Worm (Caenorhabditis elegans) whole organism, L1 larva: ENCODE data around the gene cal-1.

Experiments
- C04F5.9 ChIP-seq: sonication (generic microtip); optimal IDR thresholded peaks from 2 replicates; lab custom pipeline; 2016; ENCODE audit warnings: missing genetic modification characterization, missing compliant biosample characterization
- F16B12.6 ChIP-seq: fragments of 150-350 bp; optimal IDR thresholded peaks from 2 replicates; lab custom pipeline; 2014; ENCODE audit warnings: missing biosample characterization, missing genetic modification characterization
- Y116A8C.19 ChIP-seq: sonication (generic microtip); optimal IDR thresholded peaks from 2 replicates; lab custom pipeline; 2016; ENCODE audit warnings: missing compliant biosample characterization, missing genetic modification characterization, borderline replicate concordance
- aha-1 ChIP-seq: fragments of 150-350 bp; optimal IDR thresholded peaks from 2 replicates; lab custom pipeline; 2014; ENCODE audit warnings: missing biosample characterization, missing genetic modification characterization
- alr-1 ChIP-seq: fragments of 200-800 bp; sonication (Bioruptor generic); optimal IDR thresholded peaks from 2 replicates; lab custom pipeline; 2018; ENCODE audit warnings: borderline replicate concordance, mild to moderate bottlenecking, missing genetic modification characterization, missing compliant biosample characterization
- aly-2 ChIP-seq: fragments of 150-350 bp; optimal IDR thresholded peaks from 2 replicates; lab custom pipeline; 2014; ENCODE audit warnings: missing biosample characterization, missing genetic modification characterization
- ama-1 ChIP-seq: fragments of 150-350 bp; optimal IDR thresholded peaks from 2 replicates; lab custom pipeline; 2014
- ceh-8 ChIP-seq: fragments of 200-800 bp; sonication (Bioruptor generic); optimal IDR thresholded peaks from 2 replicates; lab custom pipeline; 2018; ENCODE audit warnings: mild to moderate bottlenecking, missing genetic modification characterization, moderate library complexity, missing compliant biosample characterization
- ceh-88 ChIP-seq: fragments of 200-800 bp; sonication (Bioruptor generic); IDR thresholded peaks from 2 replicates; pipeline ENCODE4 v1.3.6; 2022; ENCODE audit warnings: missing genetic modification characterization, missing compliant biosample characterization
- ceh-90 ChIP-seq: sonication (generic microtip); optimal IDR thresholded peaks from 2 replicates; lab custom pipeline; 2016; ENCODE audit warnings: missing genetic modification characterization, missing compliant biosample characterization
- ces-1 ChIP-seq: fragments of 150-350 bp; optimal IDR thresholded peaks from 2 replicates; lab custom pipeline; 2014; ENCODE audit warnings: missing biosample characterization, missing genetic modification reagents, missing genetic modification characterization
- dpl-1 ChIP-seq, 3 experiments: fragments of 150-350 bp in 2 of 3; sonication (generic microtip) in 1 of 3; optimal IDR thresholded peaks; 2 replicates each; lab custom pipeline; 2014 to 2017; ENCODE audit warnings: missing biosample characterization in 3 of 3, missing genetic modification characterization in 3 of 3, missing genetic modification reagents in 3 of 3
- efl-1 ChIP-seq, 4 experiments: fragments of 150-350 bp; optimal IDR thresholded peaks in 3 of 4; peaks in 1 of 4; 1 replicate in 1 of 4; 2 replicates in 3 of 4; lab custom pipeline; 2014; ENCODE audit warnings: missing biosample characterization in 2 of 4, missing genetic modification characterization in 2 of 4, missing genetic modification reagents in 2 of 4
- efl-3 ChIP-seq: fragments of 200-800 bp; sonication (Bioruptor generic); optimal IDR thresholded peaks from 2 replicates; lab custom pipeline; 2018; ENCODE audit warnings: mild to moderate bottlenecking, missing genetic modification characterization, missing compliant biosample characterization
- egl-13 ChIP-seq: sonication (generic microtip); optimal IDR thresholded peaks from 2 replicates; lab custom pipeline; 2016; ENCODE audit warnings: missing genotype, missing genetic modification reagents, missing genetic modification characterization, missing compliant biosample characterization
- egl-27 ChIP-seq, 2 experiments: fragments of 150-350 bp in 1 of 2; sonication (generic microtip); optimal IDR thresholded peaks; 3 replicates each; lab custom pipeline; 2017 to 2018; ENCODE audit warnings: missing biosample characterization in 2 of 2, missing genetic modification characterization in 2 of 2, missing genetic modification reagents in 2 of 2
- elt-3 ChIP-seq, 6 experiments: fragments of 150-350 bp in 1 of 6; sonication (generic microtip); optimal IDR thresholded peaks; 2 replicates each; lab custom pipeline; 2017 to 2018; ENCODE audit warnings: missing biosample characterization in 6 of 6, missing genetic modification characterization in 6 of 6, inconsistent platforms in 1 of 6
- ets-5 ChIP-seq: fragments of 200-800 bp; sonication (Bioruptor generic); IDR thresholded peaks from 2 replicates; pipeline ENCODE4 v1.3.6; 2022; ENCODE audit warnings: missing genetic modification characterization, missing compliant biosample characterization
- fkh-10 ChIP-seq: sonication (generic microtip); optimal IDR thresholded peaks from 2 replicates; lab custom pipeline; 2017; ENCODE audit warnings: missing biosample characterization, missing genetic modification reagents, missing genetic modification characterization
- fos-1 ChIP-seq: fragments of 150-350 bp; optimal IDR thresholded peaks from 2 replicates; lab custom pipeline; 2014; ENCODE audit warnings: missing biosample characterization, missing genetic modification characterization
- grh-1 ChIP-seq: fragments of 200-800 bp; sonication (Bioruptor generic); IDR thresholded peaks from 2 replicates; pipeline ENCODE4 v1.3.6; 2022; ENCODE audit warnings: missing genetic modification reagents, missing genetic modification characterization, missing compliant biosample characterization
- hlh-4 ChIP-seq: sonication (generic microtip); optimal IDR thresholded peaks from 2 replicates; lab custom pipeline; 2016; ENCODE audit warnings: mild to moderate bottlenecking, missing genetic modification characterization, missing compliant biosample characterization
- hpl-2 ChIP-seq: fragments of 150-350 bp; optimal IDR thresholded peaks from 2 replicates; lab custom pipeline; 2014; ENCODE audit warnings: missing biosample characterization, missing genetic modification reagents, missing genetic modification characterization
- irx-1 ChIP-seq: sonication (generic microtip); optimal IDR thresholded peaks from 2 replicates; lab custom pipeline; 2016; ENCODE audit warnings: missing genetic modification characterization, missing compliant biosample characterization
- isw-1 ChIP-seq: fragments of 200-800 bp; sonication (Bioruptor generic); IDR thresholded peaks from 2 replicates; pipeline ENCODE4 v1.3.6; 2022; ENCODE audit warnings: missing genetic modification characterization, missing compliant biosample characterization
- lin-13 ChIP-seq: fragments of 150-350 bp; optimal IDR thresholded peaks from 2 replicates; lab custom pipeline; 2014; ENCODE audit warnings: missing biosample characterization, missing genetic modification reagents, missing genetic modification characterization
- lin-39 ChIP-seq: fragments of 150-350 bp; optimal IDR thresholded peaks from 2 replicates; lab custom pipeline; 2014; ENCODE audit warnings: missing biosample characterization, missing genetic modification reagents, missing genetic modification characterization
- lir-3 ChIP-seq: sonication (generic microtip); optimal IDR thresholded peaks from 2 replicates; lab custom pipeline; 2016; ENCODE audit warnings: mild to moderate bottlenecking, missing genetic modification characterization, moderate library complexity, missing compliant biosample characterization; ENCODE audit not compliant: poor library complexity
- mab-9 ChIP-seq: fragments of 200-800 bp; sonication (Bioruptor generic); IDR thresholded peaks from 2 replicates; pipeline ENCODE4 v1.3.6; 2022; ENCODE audit warnings: missing genetic modification reagents, missing genetic modification characterization, missing compliant biosample characterization
- mef-2 ChIP-seq: fragments of 150-350 bp; optimal IDR thresholded peaks from 2 replicates; lab custom pipeline; 2014; ENCODE audit warnings: missing biosample characterization, missing genetic modification characterization
- nhr-11 ChIP-seq: fragments of 150-350 bp; optimal IDR thresholded peaks from 2 replicates; lab custom pipeline; 2014; ENCODE audit warnings: missing biosample characterization, missing genetic modification characterization
- nhr-12 ChIP-seq: sonication (generic microtip); optimal IDR thresholded peaks from 2 replicates; lab custom pipeline; 2017; ENCODE audit warnings: missing biosample characterization, missing genetic modification characterization
- nhr-20 ChIP-seq: sonication (generic microtip); optimal IDR thresholded peaks from 2 replicates; lab custom pipeline; 2016; ENCODE audit warnings: mild to moderate bottlenecking, missing genetic modification characterization, missing compliant biosample characterization
- nhr-47 ChIP-seq: sonication (generic microtip); optimal IDR thresholded peaks from 2 replicates; lab custom pipeline; 2016; ENCODE audit warnings: mild to moderate bottlenecking, missing genetic modification characterization, moderate library complexity, missing compliant biosample characterization
- nhr-76 ChIP-seq: sonication (generic microtip); optimal IDR thresholded peaks from 2 replicates; lab custom pipeline; 2017; ENCODE audit warnings: missing biosample characterization, missing genetic modification characterization
- nhr-84 ChIP-seq: sonication (generic microtip); optimal IDR thresholded peaks from 2 replicates; lab custom pipeline; 2017; ENCODE audit warnings: missing biosample characterization, missing genetic modification characterization
- nhr-85 ChIP-seq: sonication (generic microtip); peaks from one replicate; lab custom pipeline; 2016; ENCODE audit warnings: missing genetic modification characterization, inconsistent platforms, missing compliant biosample characterization
- nhr-90 ChIP-seq: sonication (generic microtip); optimal IDR thresholded peaks from 2 replicates; lab custom pipeline; 2016; ENCODE audit warnings: mild to moderate bottlenecking, missing genetic modification characterization, missing compliant biosample characterization; ENCODE audit not compliant: poor library complexity
- pax-3 ChIP-seq: fragments of 200-800 bp; sonication (Bioruptor generic); optimal IDR thresholded peaks from 2 replicates; lab custom pipeline; 2018; ENCODE audit warnings: mild to moderate bottlenecking, missing genetic modification characterization, moderate library complexity, missing compliant biosample characterization
- pqm-1 ChIP-seq: sonication (generic microtip); optimal IDR thresholded peaks from 3 replicates; lab custom pipeline; 2017; ENCODE audit warnings: missing biosample characterization, missing genetic modification characterization
- snpc-4 ChIP-seq: fragments of 150-350 bp; optimal IDR thresholded peaks from 2 replicates; lab custom pipeline; 2014; ENCODE audit warnings: missing biosample characterization, missing genetic modification characterization
- snu-23 ChIP-seq: sonication (generic microtip); optimal IDR thresholded peaks from 2 replicates; lab custom pipeline; 2016; ENCODE audit warnings: missing genetic modification characterization, missing compliant biosample characterization
- sox-4 ChIP-seq: sonication (generic microtip); optimal IDR thresholded peaks from 2 replicates; lab custom pipeline; 2016; ENCODE audit warnings: missing genetic modification characterization, missing compliant biosample characterization
- sptf-1 ChIP-seq: fragments of 150-350 bp; optimal IDR thresholded peaks from 2 replicates; lab custom pipeline; 2014; ENCODE audit warnings: missing biosample characterization, missing genetic modification characterization
- sup-37 ChIP-seq: fragments of 200-800 bp; sonication (Bioruptor generic); optimal IDR thresholded peaks from 2 replicates; lab custom pipeline; 2018; ENCODE audit warnings: mild to moderate bottlenecking, missing genetic modification characterization, missing compliant biosample characterization
- swsn-7 ChIP-seq: sonication (generic microtip); optimal IDR thresholded peaks from 2 replicates; lab custom pipeline; 2016; ENCODE audit warnings: missing genetic modification characterization, missing compliant biosample characterization
- tlp-1 ChIP-seq: fragments of 150-350 bp; optimal IDR thresholded peaks from 2 replicates; lab custom pipeline; 2014; ENCODE audit warnings: missing biosample characterization, missing genetic modification characterization
- unc-130 ChIP-seq: fragments of 150-350 bp; optimal IDR thresholded peaks from 2 replicates; lab custom pipeline; 2017; ENCODE audit warnings: missing biosample characterization, missing genetic modification characterization, inconsistent platforms
- unc-30 ChIP-seq: sonication (generic microtip); optimal IDR thresholded peaks from 2 replicates; lab custom pipeline; 2017; ENCODE audit warnings: missing biosample characterization, missing genetic modification characterization
- vab-15 ChIP-seq: sonication (generic microtip); optimal IDR thresholded peaks from 2 replicates; lab custom pipeline; 2017; ENCODE audit warnings: missing genotype, mild to moderate bottlenecking, missing genetic modification characterization, missing compliant biosample characterization
- zip-4 ChIP-seq: fragments of 200-800 bp; sonication (Bioruptor generic); optimal IDR thresholded peaks from 2 replicates; lab custom pipeline; 2018; ENCODE audit warnings: mild to moderate bottlenecking, missing genetic modification characterization, moderate library complexity, missing compliant biosample characterization
- ztf-11 ChIP-seq, 2 experiments: sonication (generic microtip); optimal IDR thresholded peaks; 2 replicates each; lab custom pipeline; 2016 to 2017; ENCODE audit warnings: missing genetic modification characterization in 2 of 2, missing biosample characterization in 1 of 2, missing compliant biosample characterization in 1 of 2
- ztf-4 ChIP-seq: fragments of 150-350 bp; optimal IDR thresholded peaks from 2 replicates; lab custom pipeline; 2014; ENCODE audit warnings: missing biosample characterization, missing genetic modification characterization

The cal-1 gene

DNA sequence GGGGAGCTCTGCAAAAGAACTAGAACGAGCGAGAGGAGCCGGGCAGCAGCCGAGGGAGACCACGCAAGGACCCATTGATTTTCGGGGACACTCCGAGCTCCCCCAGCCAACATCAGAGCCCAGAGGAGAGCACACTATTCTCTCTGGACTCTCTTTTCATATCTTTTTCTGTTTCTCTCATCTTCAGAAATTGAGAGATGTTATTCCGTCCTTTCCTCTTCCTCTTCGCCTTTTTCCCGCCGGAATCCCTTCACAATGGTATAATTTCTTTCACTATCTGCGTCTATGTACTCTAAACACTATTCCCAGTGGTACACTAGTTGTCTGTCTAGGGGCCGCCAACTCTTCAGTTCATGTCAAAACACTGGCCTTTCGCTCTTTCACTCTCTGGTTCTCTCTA, 51.6 kb downstream of the cal-1 start (continued):
- peak; percentile 72 for TF ChIP-seq isw-1 (GFP tag; lab: Robert Waterston, UW)
- no peak for TF ChIP-seq tlp-1 (tag; lab: Kevin White, UChicago)
- TF ChIP-seq nhr-11 = peak; percentile 49
- peak; percentile 85 for TF ChIP-seq nhr-20 (tag; lab: Kevin White, UChicago)
- TF ChIP-seq aly-2 = peak; percentile 46
- TF ChIP-seq nhr-12 (tag; lab: Kevin White, UChicago) = no peak
- peak; percentile 22 for TF ChIP-seq fos-1
- TF ChIP-seq sup-37 (GFP tag; lab: Kevin White, UChicago) = peak; percentile 16
- TF ChIP-seq aha-1 (tag; lab: Kevin White, UChicago) = no peak
- peak in 1 of 6 experiments; percentile 27 for TF ChIP-seq elt-3 (tag; optimal IDR thresholded peaks at IDR 0.05; lab: Kevin White, UChicago)
- TF ChIP-seq ets-5 (GFP tag; lab: Robert Waterston, UW) = no peak
- TF ChIP-seq egl-27 (tag; optimal IDR thresholded peaks at IDR 0.05; lab: Kevin White, UChicago) = peak; percentile 73 to 78
- peak; percentile 71 for TF ChIP-seq snpc-4 (tag; lab: Kevin White, UChicago)
- peak; percentile 91 for TF ChIP-seq snu-23 (GFP tag; lab: Kevin White, UChicago)
- TF ChIP-seq zip-4 (GFP tag; lab: Kevin White, UChicago) = no peak
- TF ChIP-seq hlh-4 (tag; lab: Kevin White, UChicago) = no peak
- peak; percentile 91 for TF ChIP-seq egl-13
- no peak for TF ChIP-seq nhr-84 (tag; lab: Kevin White, UChicago)
- TF ChIP-seq C04F5.9 = no peak
- TF ChIP-seq swsn-7 (tag; lab: Kevin White, UChicago) = peak; percentile 92
- TF ChIP-seq fkh-10 (GFP tag; lab: Kevin White, UChicago) = peak; percentile 96
- TF ChIP-seq efl-1 (optimal IDR thresholded peaks at IDR 0.05; lab: Kevin White, UChicago) = peak; percentile 78 to 82
- TF ChIP-seq efl-1 (GFP tag; optimal IDR thresholded peaks at IDR 0.05 in 1 of 2; lab: Kevin White, UChicago) = peak; percentile 49 to 92
- TF ChIP-seq ztf-4 (tag; lab: Kevin White, UChicago) = peak; percentile 76
- TF ChIP-seq ceh-8 (GFP tag; lab: Kevin White, UChicago) = peak; percentile 65
- TF ChIP-seq unc-130 (tag; lab: Kevin White, UChicago) = peak; percentile 42
- no peak for TF ChIP-seq mab-9 (GFP tag; lab: Robert Waterston, UW)
- TF ChIP-seq grh-1 = 0 out of 2 replicates have a peak, but pooled peaks have one; percentile 27
- TF ChIP-seq lin-13 = peak; percentile 51
- TF ChIP-seq ztf-11 (tag; optimal IDR thresholded peaks at IDR 0.05; lab: Kevin White, UChicago) = no peak
- TF ChIP-seq pax-3 = peak; percentile 84
- TF ChIP-seq ceh-88 = peak; percentile 53; the same call in 1 of the 2 replicates
- peak; percentile 53 to 72 (median 64) for TF ChIP-seq dpl-1 (GFP tag; optimal IDR thresholded peaks at IDR 0.05; lab: Kevin White, UChicago)
- TF ChIP-seq nhr-47 = peak; percentile 88
- peak; percentile 85 for TF ChIP-seq nhr-85 (tag; lab: Kevin White, UChicago)
- TF ChIP-seq Y116A8C.19 (tag; lab: Kevin White, UChicago) = no peak
- peak; percentile 55 for TF ChIP-seq nhr-90
- peak; percentile 65 for TF ChIP-seq lir-3
- TF ChIP-seq nhr-76 (tag; lab: Kevin White, UChicago) = no peak
- no peak for TF ChIP-seq alr-1 (tag; lab: Kevin White, UChicago)
- TF ChIP-seq ama-1 (lab: Kevin White, UChicago) = no peak
- no peak for TF ChIP-seq sptf-1 (tag; lab: Kevin White, UChicago)
- TF ChIP-seq lin-39 = no peak
- no peak for TF ChIP-seq ceh-90 (tag; lab: Kevin White, UChicago)
- no peak for TF ChIP-seq F16B12.6
- TF ChIP-seq mef-2 (tag; lab: Kevin White, UChicago) = peak; percentile 41
- TF ChIP-seq efl-3 (GFP tag; lab: Kevin White, UChicago) = no peak
- no peak for TF ChIP-seq pqm-1 (tag; lab: Kevin White, UChicago)
- no peak for TF ChIP-seq unc-30 (tag; lab: Kevin White, UChicago)
- TF ChIP-seq sox-4 (tag; lab: Kevin White, UChicago) = no peak
- TF ChIP-seq vab-15 = no peak
- TF ChIP-seq irx-1 (tag; lab: Kevin White, UChicago) = peak; percentile 88
- TF ChIP-seq ces-1 = no peak
- no peak for TF ChIP-seq hpl-2
